Fruit fly (Drosophila melanogaster) whole organism, prepupa: ENCODE results near the gene Gdh.

ENCODE experiments used
- CG11294 ChIP-seq: fragments of 200-800 bp; sonication (Bioruptor generic); IDR thresholded peaks from 2 replicates; pipeline ENCODE4 v1.3.6; 2022; ENCODE audit warnings: missing biosample characterization, missing genetic modification characterization
- CG11762 ChIP-seq: fragments of 200-800 bp; sonication (Bioruptor generic); optimal IDR thresholded peaks from 3 replicates; lab custom pipeline; 2016; ENCODE audit warnings: missing biosample characterization, missing genetic modification characterization; ENCODE audit not compliant: insufficient read depth
- CG1621 ChIP-seq: fragments of 200-800 bp; sonication (Bioruptor generic); optimal IDR thresholded peaks from 3 replicates; lab custom pipeline; 2018; ENCODE audit warnings: missing biosample characterization, mild to moderate bottlenecking, missing genetic modification characterization
- CG6854 ChIP-seq: fragments of 200-800 bp; sonication (Bioruptor generic); optimal IDR thresholded peaks from 2 replicates; lab custom pipeline; 2017; ENCODE audit warnings: missing biosample characterization, mild to moderate bottlenecking, missing genetic modification characterization
- CG7368 ChIP-seq: fragments of 200-800 bp; sonication (Bioruptor generic); optimal IDR thresholded peaks from 3 replicates; lab custom pipeline; 2016; ENCODE audit warnings: missing biosample characterization, missing genetic modification characterization
- CG8119 ChIP-seq: fragments of 200-800 bp; sonication (Bioruptor generic); IDR thresholded peaks from 3 replicates; pipeline ENCODE4 v1.3.6; 2022; ENCODE audit warnings: missing biosample characterization, missing genetic modification characterization
- Eip75B ChIP-seq: fragments of 200-800 bp; sonication (Bioruptor generic); optimal IDR thresholded peaks from 3 replicates; lab custom pipeline; 2016; ENCODE audit warnings: missing biosample characterization, missing genetic modification characterization
- Met ChIP-seq: fragments of 200-800 bp; sonication (Bioruptor generic); optimal IDR thresholded peaks from 3 replicates; lab custom pipeline; 2016; ENCODE audit warnings: missing biosample characterization, missing genetic modification characterization
- Smox ChIP-seq: fragments of 200-800 bp; sonication (Bioruptor generic); optimal IDR thresholded peaks from 3 replicates; lab custom pipeline; 2016; ENCODE audit warnings: missing biosample characterization, missing genetic modification characterization
- Sox102F ChIP-seq: fragments of 200-800 bp; sonication (Bioruptor generic); optimal IDR thresholded peaks from 2 replicates; lab custom pipeline; 2016; ENCODE audit warnings: missing biosample characterization, mild to moderate bottlenecking, missing genetic modification characterization
- Sox14 ChIP-seq: fragments of 200-800 bp; sonication (Bioruptor generic); optimal IDR thresholded peaks from 3 replicates; lab custom pipeline; 2016; ENCODE audit warnings: missing biosample characterization, missing genetic modification characterization
- achi ChIP-seq: fragments of 200-800 bp; sonication (Bioruptor generic); optimal IDR thresholded peaks from 3 replicates; lab custom pipeline; 2016; ENCODE audit warnings: missing biosample characterization, missing genetic modification characterization
- cyc ChIP-seq: fragments of 200-800 bp; sonication (Bioruptor generic); optimal IDR thresholded peaks from 3 replicates; lab custom pipeline; 2016; ENCODE audit warnings: missing biosample characterization, missing genetic modification characterization
- dsx ChIP-seq: fragments of 200-800 bp; optimal IDR thresholded peaks from 3 replicates; lab custom pipeline; 2019; ENCODE audit warnings: missing biosample characterization, mild to moderate bottlenecking, missing genetic modification characterization, moderate library complexity; ENCODE audit not compliant: poor library complexity, severe bottlenecking
- eg ChIP-seq: fragments of 200-800 bp; sonication (Bioruptor generic); IDR thresholded peaks from 3 replicates; pipeline ENCODE4 v1.3.6; 2022; ENCODE audit warnings: missing biosample characterization, missing genetic modification characterization
- fkh ChIP-seq: fragments of 200-800 bp; sonication (Bioruptor generic); optimal IDR thresholded peaks from 3 replicates; lab custom pipeline; 2017; ENCODE audit warnings: missing biosample characterization, mild to moderate bottlenecking, missing genetic modification characterization, moderate library complexity
- topi ChIP-seq: fragments of 200-800 bp; sonication (Bioruptor generic); optimal IDR thresholded peaks from 3 replicates; lab custom pipeline; 2016; ENCODE audit warnings: missing biosample characterization, missing genetic modification characterization
- vri ChIP-seq: fragments of 200-800 bp; sonication (Bioruptor generic); optimal IDR thresholded peaks from 3 replicates; lab custom pipeline; 2016; ENCODE audit warnings: missing biosample characterization, mild to moderate bottlenecking, missing genetic modification characterization

The Gdh gene

dm6 chr3R:23886270-23887095, 56.4 kb downstream of the Gdh start (continued):
- peak; percentile 94 for TF ChIP-seq dsx (GFP tag; lab: Kevin White, UChicago)
- TF ChIP-seq Smox, result peak; percentile 97
- TF ChIP-seq vri (GFP tag; lab: Kevin White, UChicago), result peak; percentile 95
- TF ChIP-seq fkh (GFP tag; lab: Kevin White, UChicago), result peak; percentile 24
- peak; percentile 90 for TF ChIP-seq CG7368 (GFP tag; lab: Kevin White, UChicago)
- TF ChIP-seq topi (GFP tag; lab: Kevin White, UChicago), result peak; percentile 98
- TF ChIP-seq CG1621 (tag; lab: Kevin White, UChicago), result peak; percentile 93
- peak; percentile 96 for TF ChIP-seq Sox14 (GFP tag; lab: Kevin White, UChicago)
- peak; percentile 97 for TF ChIP-seq Met (GFP tag; lab: Kevin White, UChicago)
- TF ChIP-seq CG11762, result peak; percentile 92
- TF ChIP-seq Eip75B (GFP tag; lab: Kevin White, UChicago), result peak; percentile 98
- TF ChIP-seq cyc, result peak; percentile 94
- peak; percentile 94 for TF ChIP-seq CG8119
- peak; percentile 92 for TF ChIP-seq CG6854 (GFP tag; lab: Kevin White, UChicago)
- peak; percentile 70; the same call in 1 of the 2 replicates for TF ChIP-seq CG11294
- peak; percentile 90 for TF ChIP-seq eg
- TF ChIP-seq achi, result peak; percentile 95
- TF ChIP-seq Sox102F (GFP tag; lab: Kevin White, UChicago), result peak; percentile 97
